Worm (Caenorhabditis elegans): ENCODE results near the gene lir-1.

DNA sequence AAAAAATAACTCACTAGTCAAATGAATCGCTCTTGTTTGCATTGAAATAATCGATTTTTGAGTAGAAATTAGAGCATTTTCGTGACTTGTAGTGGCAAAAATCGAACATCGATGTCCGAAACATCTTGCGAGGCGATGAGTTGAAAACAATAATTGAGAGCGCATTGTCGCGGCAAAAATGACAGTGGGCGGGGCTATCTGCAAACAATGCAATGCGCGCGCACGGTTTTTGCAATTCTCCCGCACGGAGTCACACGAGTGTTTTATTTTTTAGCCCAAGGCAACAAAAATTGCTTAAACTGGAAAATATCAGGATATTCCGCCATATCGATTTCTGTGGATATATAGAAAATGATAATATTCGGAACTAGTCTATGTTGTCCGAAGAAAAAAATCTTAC, 36.7 kb downstream of the lir-1 start, which contains the start of gene B0495.9:
- TF ChIP-seq hmbx-1 (tag; optimal IDR thresholded peaks at IDR 0.05) = peak; percentile 49
- TF ChIP-seq ama-1 (optimal IDR thresholded peaks at IDR 0.05) = no peak
- peak; percentile 83 for TF ChIP-seq aly-1 (tag; optimal IDR thresholded peaks at IDR 0.05)
- peak; percentile 91 for TF ChIP-seq ets-7 (tag; optimal IDR thresholded peaks at IDR 0.05)
- peak; percentile 81 for TF ChIP-seq tbx-37 (GFP tag; conservative IDR thresholded peaks at IDR 0.05)
- TF ChIP-seq B0310.2 (tag; optimal IDR thresholded peaks at IDR 0.05) = peak; percentile 76
- TF ChIP-seq F13C5.2 (tag; optimal IDR thresholded peaks at IDR 0.05) = peak; percentile 95
- peak; percentile 91 for TF ChIP-seq sea-1 (GFP tag; conservative IDR thresholded peaks at IDR 0.05)
- TF ChIP-seq flt-1 (GFP tag; IDR thresholded peaks at IDR 0.05) = peak; percentile 85
